Fruit fly (Drosophila melanogaster): ENCODE measurements around the gene CG3308.

CG3308 gene

DNA sequence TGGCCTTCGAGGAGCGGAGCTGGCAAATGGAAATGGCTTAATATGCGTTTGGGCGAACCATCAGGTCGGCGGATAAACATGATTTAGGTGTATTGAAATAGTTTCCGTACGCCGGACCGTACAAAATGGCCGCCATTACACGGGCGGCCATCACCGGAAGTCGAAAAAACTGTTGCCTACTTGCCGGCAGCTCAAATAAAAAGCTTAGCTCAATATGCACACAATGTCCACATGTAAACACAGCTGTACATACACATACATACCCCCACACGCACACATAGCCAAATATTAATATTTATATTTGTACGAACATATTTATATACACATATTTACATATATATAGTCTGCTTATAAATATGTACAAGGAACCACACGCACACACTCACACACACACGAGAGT lies 10.4 kb downstream of the CG3308 start (continued):
- TF ChIP-seq CG1024 (GFP tag; IDR thresholded peaks at IDR 0.05) (peak; percentile 34; the same call in 1 of the 2 replicates), Side (GFP tag; optimal IDR thresholded peaks at IDR 0.05) (no peak), NfI (GFP tag; optimal IDR thresholded peaks at IDR 0.05) (peak; percentile 61), Ets97D (GFP tag; optimal IDR thresholded peaks at IDR 0.05) (peak; percentile 90), CG18619 (GFP tag; optimal IDR thresholded peaks at IDR 0.05) (peak; percentile 36), kah (GFP tag; optimal IDR thresholded peaks at IDR 0.05) (no peak), Hr3 (GFP tag; optimal IDR thresholded peaks at IDR 0.05) (no peak), Bdp1 (GFP tag; optimal IDR thresholded peaks at IDR 0.05) (no peak), slbo (GFP tag; IDR thresholded peaks at IDR 0.05) (no peak), wdn (GFP tag; IDR thresholded peaks at IDR 0.05) (0 out of 2 replicates have a peak, but pooled peaks have one; percentile 15), emc (GFP tag; optimal IDR thresholded peaks at IDR 0.05) (no peak), CG10321 (GFP tag; IDR thresholded peaks at IDR 0.05) (no peak), grn (GFP tag; optimal IDR thresholded peaks at IDR 0.05) (no peak), CG13894 (tag; optimal IDR thresholded peaks at IDR 0.05) (no peak), Doc2 (GFP tag; IDR thresholded peaks at IDR 0.05) (no peak), CG11695 (GFP tag; IDR thresholded peaks at IDR 0.05) (0 out of 3 replicates have a peak, but pooled peaks have one; percentile 41), Rfx (GFP tag; IDR thresholded peaks at IDR 0.05) (peak; percentile 58; the same call in 1 of the 2 replicates), stwl (tag; optimal IDR thresholded peaks at IDR 0.05) (no peak), CG32772 (GFP tag; IDR thresholded peaks at IDR 0.05) (0 out of 2 replicates have a peak, but pooled peaks have one; percentile 20), pum (GFP tag; optimal IDR thresholded peaks at IDR 0.05) (no peak), gsb-n (tag; optimal IDR thresholded peaks at IDR 0.05) (no peak), CG2202 (tag; optimal IDR thresholded peaks at IDR 0.05) (peak; percentile 1), CG10267 (tag; optimal IDR thresholded peaks at IDR 0.05) (peak; percentile 6), Dll (GFP tag; IDR thresholded peaks at IDR 0.05; ENCODE audit: partially characterized antibody) (no peak), Tbp (GFP tag; optimal IDR thresholded peaks at IDR 0.05) (no peak), sc (optimal IDR thresholded peaks at IDR 0.05) (no peak), sc (GFP tag; optimal IDR thresholded peaks at IDR 0.05) (peak; percentile 40), CG12744 (GFP tag; optimal IDR thresholded peaks at IDR 0.05) (peak; percentile 60), mirr (GFP tag; optimal IDR thresholded peaks at IDR 0.05) (no peak), CG7556 (GFP tag; optimal IDR thresholded peaks at IDR 0.05) (peak; percentile 25), Bteb2 (GFP tag; optimal IDR thresholded peaks at IDR 0.05) (no peak), CG6689 (GFP tag; IDR thresholded peaks at IDR 0.05) (0 out of 2 replicates have a peak, but pooled peaks have one; percentile 18), Nf-YA (GFP tag; IDR thresholded peaks at IDR 0.05) (0 out of 2 replicates have a peak, but pooled peaks have one; percentile 38), sens-2 (GFP tag; IDR thresholded peaks at IDR 0.05) (0 out of 2 replicates have a peak, but pooled peaks have one; percentile 34), CG6765 (GFP tag; optimal IDR thresholded peaks at IDR 0.05) (peak; percentile 10), Opbp (GFP tag; IDR thresholded peaks at IDR 0.05; ENCODE audit: partially characterized antibody) (no peak), gfzf (GFP tag; optimal IDR thresholded peaks at IDR 0.05) (no peak), CG32767 (GFP tag; IDR thresholded peaks at IDR 0.05) (peak; percentile 60; the same call in 1 of the 2 replicates), Xbp1 (GFP tag; optimal IDR thresholded peaks at IDR 0.05) (peak; percentile 26), CG11723 (GFP tag; optimal IDR thresholded peaks at IDR 0.05) (peak; percentile 20), CG9727 (GFP tag; optimal IDR thresholded peaks at IDR 0.05) (peak; percentile 44), CG11398 (GFP tag; optimal IDR thresholded peaks at IDR 0.05) (no peak), CG14860 (GFP tag; IDR thresholded peaks at IDR 0.05; ENCODE audit: partially characterized antibody) (no peak), HmgD (GFP tag; optimal IDR thresholded peaks at IDR 0.05) (no peak), chm (GFP tag; IDR thresholded peaks at IDR 0.05) (peak; percentile 76), ken (GFP tag; IDR thresholded peaks at IDR 0.05) (0 out of 3 replicates have a peak, but pooled peaks have one; percentile 44), CG10543 (GFP tag; optimal IDR thresholded peaks at IDR 0.05) (no peak), CG31224 (GFP tag; IDR thresholded peaks at IDR 0.05) (no peak), CG7928 (GFP tag; optimal IDR thresholded peaks at IDR 0.05) (no peak), wor (GFP tag; IDR thresholded peaks at IDR 0.05) (no peak), CG42726 (GFP tag; IDR thresholded peaks at IDR 0.05; ENCODE audit: partially characterized antibody) (no peak), CG10274 (GFP tag; optimal IDR thresholded peaks at IDR 0.05) (no peak)
